Worm (Caenorhabditis elegans) whole organism, mixed stage, embryonic: ENCODE data around the gene srh-112.
"Not testable (repeated sequence)": the region's sequence is repeated elsewhere in the genome, so short reads cannot be mapped to it uniquely, and the experiment has no call there.

Experiments used
- M03D4.4 ChIP-seq: sonication (generic microtip); optimal IDR thresholded peaks from 2 replicates; lab custom pipeline; 2017; ENCODE audit warnings: mild to moderate bottlenecking, missing genetic modification characterization, missing compliant biosample characterization
- bed-3 ChIP-seq: fragments of 200-800 bp; sonication (Bioruptor generic); optimal IDR thresholded peaks from 3 replicates; lab custom pipeline; 2018; ENCODE audit warnings: mild to moderate bottlenecking, missing genetic modification characterization, moderate library complexity, missing compliant biosample characterization
- blmp-1 ChIP-seq: fragments of 150-350 bp; optimal IDR thresholded peaks from 2 replicates; lab custom pipeline; 2014; ENCODE audit warnings: missing biosample characterization, missing genetic modification characterization
- ceh-39 ChIP-seq: fragments of 150-350 bp; optimal IDR thresholded peaks from 2 replicates; lab custom pipeline; 2014; ENCODE audit warnings: missing biosample characterization, missing genetic modification characterization
- ceh-83 ChIP-seq: fragments of 200-800 bp; sonication (Bioruptor generic); optimal IDR thresholded peaks from 2 replicates; lab custom pipeline; 2018; ENCODE audit warnings: mild to moderate bottlenecking, missing genetic modification characterization, missing compliant biosample characterization
- ces-1 ChIP-seq: fragments of 150-350 bp; optimal IDR thresholded peaks from 2 replicates; lab custom pipeline; 2014; ENCODE audit warnings: missing biosample characterization, missing genetic modification reagents, missing genetic modification characterization
- cnd-1 ChIP-seq: fragments of 200-800 bp; sonication (Bioruptor generic); optimal IDR thresholded peaks from 2 replicates; lab custom pipeline; 2018; ENCODE audit warnings: mild to moderate bottlenecking, missing genetic modification characterization, missing compliant biosample characterization
- elt-1 ChIP-seq: sonication (generic microtip); optimal IDR thresholded peaks from 2 replicates; lab custom pipeline; 2017; ENCODE audit warnings: missing genetic modification characterization, mild to moderate bottlenecking, missing compliant biosample characterization, antibody characterized with exemption, moderate library complexity, borderline replicate concordance; ENCODE audit not compliant: insufficient read depth
- elt-3 ChIP-seq: fragments of 150-350 bp; optimal IDR thresholded peaks from 2 replicates; lab custom pipeline; 2014; ENCODE audit warnings: missing biosample characterization, missing genetic modification characterization
- flh-1 ChIP-seq: fragments of 200-800 bp; sonication (Bioruptor generic); optimal IDR thresholded peaks from 2 replicates; lab custom pipeline; 2018; ENCODE audit warnings: mild to moderate bottlenecking, missing genetic modification characterization, moderate library complexity, missing compliant biosample characterization
- ham-2 ChIP-seq: fragments of 200-800 bp; sonication (Bioruptor generic); optimal IDR thresholded peaks from 2 replicates; lab custom pipeline; 2018; ENCODE audit warnings: mild to moderate bottlenecking, missing genetic modification characterization, missing compliant biosample characterization
- hlh-1 ChIP-seq: fragments of 150-350 bp; optimal IDR thresholded peaks from 2 replicates; lab custom pipeline; 2014; ENCODE audit warnings: missing biosample characterization, missing genetic modification reagents, missing genetic modification characterization
- lin-13 ChIP-seq: fragments of 150-350 bp; optimal IDR thresholded peaks from 2 replicates; lab custom pipeline; 2014; ENCODE audit warnings: missing biosample characterization, missing genetic modification characterization
- lin-32 ChIP-seq: fragments of 200-800 bp; sonication (Bioruptor generic); optimal IDR thresholded peaks from 2 replicates; lab custom pipeline; 2018; ENCODE audit warnings: mild to moderate bottlenecking, missing genetic modification characterization, missing compliant biosample characterization
- lsy-2 ChIP-seq: fragments of 150-350 bp; optimal IDR thresholded peaks from 2 replicates; lab custom pipeline; 2014; ENCODE audit warnings: missing biosample characterization, missing genetic modification characterization
- mab-5 ChIP-seq: fragments of 150-350 bp; optimal IDR thresholded peaks from 2 replicates; lab custom pipeline; 2014; ENCODE audit warnings: missing biosample characterization, missing genetic modification characterization
- nhr-12 ChIP-seq: fragments of 150-350 bp; optimal IDR thresholded peaks from 2 replicates; lab custom pipeline; 2014; ENCODE audit warnings: missing biosample characterization, missing genetic modification characterization
- nhr-2 ChIP-seq: fragments of 150-350 bp; optimal IDR thresholded peaks from 2 replicates; lab custom pipeline; 2014; ENCODE audit warnings: missing biosample characterization, missing genetic modification characterization
- nhr-237 ChIP-seq: fragments of 150-350 bp; optimal IDR thresholded peaks from 2 replicates; lab custom pipeline; 2014; ENCODE audit warnings: missing biosample characterization, missing genetic modification characterization
- nhr-28 ChIP-seq: fragments of 150-350 bp; optimal IDR thresholded peaks from 2 replicates; lab custom pipeline; 2014; ENCODE audit warnings: missing biosample characterization, missing genetic modification characterization
- nhr-76 ChIP-seq: sonication (generic microtip); optimal IDR thresholded peaks from 2 replicates; lab custom pipeline; 2017; ENCODE audit warnings: missing biosample characterization, missing genetic modification characterization
- pha-4 ChIP-seq: fragments of 150-350 bp; optimal IDR thresholded peaks from 2 replicates; lab custom pipeline; 2018; ENCODE audit warnings: missing biosample characterization, missing genetic modification reagents, missing genetic modification characterization
- sem-2 ChIP-seq: fragments of 200-800 bp; sonication (Bioruptor generic); optimal IDR thresholded peaks from 2 replicates; lab custom pipeline; 2018; ENCODE audit warnings: mild to moderate bottlenecking, missing genetic modification characterization, missing compliant biosample characterization
- sptf-1 ChIP-seq: sonication (generic microtip); optimal IDR thresholded peaks from 2 replicates; lab custom pipeline; 2017; ENCODE audit warnings: mild to moderate bottlenecking, missing genetic modification characterization, moderate library complexity, missing compliant biosample characterization
- unc-39 ChIP-seq: fragments of 150-350 bp; optimal IDR thresholded peaks from 2 replicates; lab custom pipeline; 2014; ENCODE audit warnings: missing biosample characterization, missing genetic modification characterization
- unc-62 ChIP-seq: fragments of 150-350 bp; optimal IDR thresholded peaks from 2 replicates; lab custom pipeline; 2014; ENCODE audit warnings: missing biosample characterization, missing genetic modification reagents, missing genetic modification characterization
- zip-8 ChIP-seq: fragments of 150-350 bp; optimal IDR thresholded peaks from 2 replicates; lab custom pipeline; 2014; ENCODE audit warnings: missing biosample characterization, missing genetic modification characterization
- ztf-11 ChIP-seq: fragments of 150-350 bp; optimal IDR thresholded peaks from 2 replicates; lab custom pipeline; 2014; ENCODE audit warnings: missing biosample characterization, missing genetic modification characterization

Gene srh-112

DNA sequence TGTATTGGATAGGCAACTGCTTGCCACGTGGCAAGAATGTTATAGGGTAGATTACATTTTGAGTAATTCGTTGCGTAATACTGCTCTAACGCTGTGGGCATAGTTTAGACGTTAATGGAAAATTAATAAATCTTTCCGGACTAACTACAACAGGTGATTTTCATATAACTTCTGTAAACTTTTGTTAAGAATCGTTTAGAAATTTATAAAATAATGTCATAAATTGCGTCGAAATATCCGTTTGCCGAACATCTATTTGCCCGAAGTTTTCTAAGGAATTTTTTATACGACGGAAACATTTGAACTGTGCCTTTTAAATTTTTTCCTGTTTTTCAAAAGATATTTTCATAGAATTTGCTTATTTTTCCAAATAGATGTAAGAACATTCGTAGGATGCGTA, at the start of gene srh-112:
srh-112 (minus strand) TSS at position 101 of the 400 bp plus-strand sequence.
- no peak for TF ChIP-seq nhr-76 (tag; lab: Kevin White, UChicago)
- no peak for TF ChIP-seq ceh-39 (tag; lab: Kevin White, UChicago)
- TF ChIP-seq mab-5 (tag; lab: Kevin White, UChicago) = no peak
- no peak for TF ChIP-seq lin-32 (GFP tag; lab: Kevin White, UChicago)
- TF ChIP-seq hlh-1 (tag; lab: Kevin White, UChicago) = no peak
- no peak for TF ChIP-seq elt-3 (tag; lab: Kevin White, UChicago)
- no peak for TF ChIP-seq bed-3 (GFP tag; lab: Kevin White, UChicago)
- TF ChIP-seq nhr-2 (tag; lab: Kevin White, UChicago) = no peak

DNA sequence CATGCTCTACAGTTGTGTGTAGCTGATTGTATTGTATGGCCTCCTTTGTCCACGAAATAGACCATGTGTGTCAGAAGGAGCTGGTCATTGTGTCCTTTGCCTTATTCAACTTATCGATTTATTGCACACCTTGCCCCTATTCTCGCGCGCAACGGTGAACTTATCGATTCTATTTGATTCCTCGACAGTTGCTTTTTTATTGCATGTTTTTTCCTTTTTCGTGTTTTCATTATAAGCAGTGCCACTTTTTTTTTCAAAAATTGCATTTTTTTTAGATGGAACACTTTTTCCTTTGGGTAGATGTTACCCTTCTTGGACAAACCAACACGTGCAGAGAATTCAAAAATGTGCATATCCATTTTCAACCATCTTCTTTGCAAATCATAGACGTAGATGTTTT, 47.2 kb upstream of the srh-112 start, which contains the start of gene K10G4.10:
K10G4.10 (plus strand) TSS at position 301 of the 400 bp plus-strand sequence.
- TF ChIP-seq bed-3 (GFP tag; lab: Kevin White, UChicago) = no peak
- TF ChIP-seq nhr-237 = no peak
- no peak for TF ChIP-seq ham-2 (GFP tag; lab: Kevin White, UChicago)
- TF ChIP-seq sem-2 (GFP tag; lab: Kevin White, UChicago) = no peak

DNA sequence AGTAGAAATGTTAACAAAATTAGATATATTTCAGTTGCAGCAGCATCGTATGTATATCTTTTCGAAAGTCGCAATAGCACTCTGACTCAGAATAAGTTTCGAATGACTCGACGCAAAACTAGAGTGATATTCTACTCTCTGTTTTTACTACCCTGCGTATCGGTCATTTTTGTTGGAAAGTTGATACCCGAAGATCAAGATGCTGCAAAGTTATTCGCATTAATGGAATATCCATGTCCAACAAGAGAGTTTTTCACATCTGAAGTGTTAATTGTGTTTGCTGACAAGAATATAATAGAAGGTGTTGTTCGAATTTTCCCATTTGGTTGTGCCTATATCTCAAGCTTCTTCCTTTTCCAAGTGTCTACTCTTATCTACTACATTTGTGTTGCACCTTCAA, 46.1 kb upstream of the srh-112 start:
- no peak for TF ChIP-seq lin-13 (tag; lab: Kevin White, UChicago)
- TF ChIP-seq, all 35 proteins: peak for 0

DNA sequence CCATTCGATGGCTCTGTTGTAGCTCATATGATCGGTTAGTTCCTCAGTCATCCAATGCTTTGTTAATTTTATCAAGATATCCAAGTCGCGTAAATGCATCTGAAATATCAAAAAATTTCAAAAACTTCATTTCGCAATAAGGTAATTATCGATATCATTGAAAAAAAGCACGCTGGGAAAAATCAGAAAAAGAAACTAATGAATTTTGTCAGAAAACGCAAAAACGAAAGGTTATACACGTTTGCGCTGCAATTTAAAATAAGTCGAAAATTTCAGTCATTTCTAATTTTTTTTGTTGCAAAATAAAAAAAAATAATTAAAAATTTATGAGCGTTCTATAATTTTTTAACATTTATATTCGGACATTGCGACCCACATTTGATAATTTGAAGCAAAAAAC, 38.8 kb upstream of the srh-112 start, which contains the start of gene K10G4.3:
K10G4.3 (minus strand) TSS at position 101 of the 400 bp plus-strand sequence.
- TF ChIP-seq zip-8 (tag; lab: Kevin White, UChicago); nhr-28 (tag; lab: Kevin White, UChicago); ham-2 (GFP tag; lab: Kevin White, UChicago): not testable (repeated sequence)
- TF ChIP-seq, all 35 proteins: peak for 0; not testable (repeated sequence) for 35

DNA sequence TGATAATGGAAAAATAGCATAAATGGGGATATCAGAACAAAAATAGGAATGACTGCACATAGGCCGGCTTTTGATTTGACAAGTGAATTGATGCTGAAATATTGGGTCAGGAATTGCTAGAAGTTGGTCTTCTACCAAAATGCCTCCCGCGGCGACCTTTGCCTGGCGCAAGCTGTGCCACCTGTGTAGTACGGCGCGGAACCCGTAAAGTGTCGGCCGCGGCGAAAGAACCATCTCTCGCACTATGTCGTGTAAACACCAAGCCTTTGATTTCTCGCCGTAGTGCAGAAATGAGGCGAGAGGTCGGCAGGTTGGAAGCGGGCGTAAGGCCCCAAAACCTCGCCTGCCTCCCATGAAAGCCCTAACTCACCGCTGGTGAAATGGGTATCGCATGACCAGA, 35.4 kb upstream of the srh-112 start:
- TF ChIP-seq cnd-1 (tag; lab: Kevin White, UChicago) = no peak
- no peak for TF ChIP-seq ceh-83 (GFP tag; lab: Kevin White, UChicago)

DNA sequence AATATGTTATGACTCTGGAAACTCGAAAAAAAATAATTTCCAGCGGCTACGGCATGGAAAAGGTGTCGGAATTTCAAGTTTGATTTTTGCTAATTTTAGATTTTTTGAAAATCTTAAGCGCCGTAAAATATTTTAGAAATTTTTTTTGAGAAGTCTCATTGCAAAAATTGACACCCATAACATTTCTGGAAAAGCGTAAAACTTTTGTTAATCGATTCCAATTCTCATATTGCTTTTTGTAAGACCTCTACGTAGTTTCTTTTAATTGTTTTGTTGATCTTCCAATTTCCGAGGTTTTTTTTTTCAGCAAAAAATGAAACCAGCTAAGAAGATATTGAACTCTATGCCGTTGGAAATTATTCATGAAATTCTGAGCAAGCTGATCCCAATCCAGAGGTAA, 32.8 kb upstream of the srh-112 start, which contains the start of gene fbxa-85:
fbxa-85 (plus strand) TSS at position 301 of the 400 bp plus-strand sequence.
- TF ChIP-seq mab-5 (tag; lab: Kevin White, UChicago) (no peak), lin-32 (GFP tag; lab: Kevin White, UChicago) (no peak), elt-1 (tag; lab: Kevin White, UChicago) (no peak), bed-3 (GFP tag; lab: Kevin White, UChicago) (no peak), unc-62 (GFP tag; lab: Kevin White, UChicago) (no peak), ceh-83 (GFP tag; lab: Kevin White, UChicago) (no peak), hlh-1 (tag; lab: Kevin White, UChicago) (no peak), pha-4 (no peak), sem-2 (GFP tag; lab: Kevin White, UChicago) (no peak), nhr-12 (tag; lab: Kevin White, UChicago) (no peak), nhr-28 (tag; lab: Kevin White, UChicago) (no peak), ztf-11 (tag; lab: Kevin White, UChicago) (no peak), elt-3 (tag; lab: Kevin White, UChicago) (no peak), M03D4.4 (no peak), nhr-237 (no peak), flh-1 (GFP tag; lab: Kevin White, UChicago) (no peak)

DNA sequence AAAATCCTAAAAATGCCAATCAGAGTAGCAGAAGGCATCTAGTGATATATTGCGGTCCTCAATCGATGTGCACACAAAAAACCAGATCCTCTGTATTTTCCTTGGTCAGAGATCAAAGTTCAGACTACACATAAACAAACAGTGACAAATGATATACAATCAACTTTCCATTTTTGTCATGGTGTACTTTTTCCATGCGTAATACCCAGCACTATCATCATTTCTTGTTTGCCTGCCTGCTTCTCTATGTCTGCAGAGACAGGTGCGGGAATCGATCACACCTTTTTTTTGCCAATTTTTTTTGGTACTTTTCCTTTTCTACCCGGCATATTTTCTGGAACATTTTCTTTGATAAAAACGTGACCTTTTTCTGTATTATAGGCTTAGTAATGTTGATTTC, 32.2 kb upstream of the srh-112 start:
- no peak for TF ChIP-seq elt-1 (tag; lab: Kevin White, UChicago)
- TF ChIP-seq lsy-2 (tag; lab: Kevin White, UChicago) = no peak
- no peak for TF ChIP-seq sem-2 (GFP tag; lab: Kevin White, UChicago)
- no peak for TF ChIP-seq flh-1 (GFP tag; lab: Kevin White, UChicago)
- TF ChIP-seq nhr-76 (tag; lab: Kevin White, UChicago) = no peak
- no peak for TF ChIP-seq zip-8 (tag; lab: Kevin White, UChicago)
- no peak for TF ChIP-seq elt-3 (tag; lab: Kevin White, UChicago)
- no peak for TF ChIP-seq blmp-1 (tag; lab: Kevin White, UChicago)
- no peak for TF ChIP-seq sptf-1 (tag; lab: Kevin White, UChicago)
- TF ChIP-seq nhr-28 (tag; lab: Kevin White, UChicago) = no peak
- no peak for TF ChIP-seq ces-1 (GFP tag; lab: Kevin White, UChicago)
- TF ChIP-seq unc-39 = no peak
- no peak for TF ChIP-seq cnd-1 (tag; lab: Kevin White, UChicago)
